Worm (Caenorhabditis elegans) whole organism, early embryonic: ENCODE data around the gene W08A12.2.

Source experiments
- B0310.2 ChIP-seq: sonication (generic microtip); optimal IDR thresholded peaks from 2 replicates; lab custom pipeline; 2016; ENCODE audit warnings: mild to moderate bottlenecking, missing genetic modification characterization, missing compliant biosample characterization
- aly-1 ChIP-seq: sonication (generic microtip); optimal IDR thresholded peaks from 2 replicates; lab custom pipeline; 2016; ENCODE audit warnings: missing genetic modification characterization, missing compliant biosample characterization
- ama-1 ChIP-seq: fragments of 150-350 bp; optimal IDR thresholded peaks from 2 replicates; lab custom pipeline; 2014
- ceh-13 ChIP-seq: fragments of 200-800 bp; sonication (Bioruptor generic); optimal IDR thresholded peaks from 2 replicates; lab custom pipeline; 2018; ENCODE audit warnings: mild to moderate bottlenecking, missing genetic modification characterization, missing compliant biosample characterization
- ceh-36 ChIP-seq: sonication (generic microtip); optimal IDR thresholded peaks from 2 replicates; lab custom pipeline; 2016; ENCODE audit warnings: missing genetic modification characterization, inconsistent platforms, missing compliant biosample characterization
- ets-7 ChIP-seq: sonication (generic microtip); optimal IDR thresholded peaks from 2 replicates; lab custom pipeline; 2016; ENCODE audit warnings: missing genotype, missing genetic modification characterization, missing compliant biosample characterization
- flt-1 ChIP-seq: fragments of 200-800 bp; sonication (Bioruptor generic); IDR thresholded peaks from 2 replicates; pipeline ENCODE4 v1.3.6; 2022; ENCODE audit warnings: missing genetic modification characterization, missing compliant biosample characterization
- hmbx-1 ChIP-seq: sonication (generic microtip); optimal IDR thresholded peaks from 2 replicates; lab custom pipeline; 2016; ENCODE audit warnings: mild to moderate bottlenecking, missing genetic modification characterization, missing compliant biosample characterization
- hmg-4 ChIP-seq: fragments of 200-800 bp; sonication (Bioruptor generic); optimal IDR thresholded peaks from 2 replicates; lab custom pipeline; 2018; ENCODE audit warnings: mild to moderate bottlenecking, missing genetic modification characterization, missing compliant biosample characterization
- pes-1 ChIP-seq: fragments of 200-800 bp; sonication (Bioruptor generic); IDR thresholded peaks from 2 replicates; pipeline ENCODE4 v1.3.6; 2022; ENCODE audit warnings: missing genetic modification reagents, missing genetic modification characterization, missing compliant biosample characterization
- scrt-1 ChIP-seq: fragments of 200-800 bp; sonication (Bioruptor generic); IDR thresholded peaks from 2 replicates; pipeline ENCODE4 v1.3.6; 2022; ENCODE audit warnings: missing genetic modification characterization, missing compliant biosample characterization
- sea-1 ChIP-seq: fragments of 200-800 bp; sonication (Bioruptor generic); conservative IDR thresholded peaks from 2 replicates; pipeline ENCODE4 v1.3.6; 2022; ENCODE audit warnings: missing genetic modification characterization, missing compliant biosample characterization
- tbx-37 ChIP-seq: fragments of 200-800 bp; sonication (Bioruptor generic); conservative IDR thresholded peaks from 2 replicates; pipeline ENCODE4 v1.3.6; 2022; ENCODE audit warnings: missing genetic modification reagents, missing genetic modification characterization, missing compliant biosample characterization
- tra-4 ChIP-seq: sonication (generic microtip); optimal IDR thresholded peaks from 2 replicates; lab custom pipeline; 2017; ENCODE audit warnings: missing genetic modification characterization, missing compliant biosample characterization

DNA sequence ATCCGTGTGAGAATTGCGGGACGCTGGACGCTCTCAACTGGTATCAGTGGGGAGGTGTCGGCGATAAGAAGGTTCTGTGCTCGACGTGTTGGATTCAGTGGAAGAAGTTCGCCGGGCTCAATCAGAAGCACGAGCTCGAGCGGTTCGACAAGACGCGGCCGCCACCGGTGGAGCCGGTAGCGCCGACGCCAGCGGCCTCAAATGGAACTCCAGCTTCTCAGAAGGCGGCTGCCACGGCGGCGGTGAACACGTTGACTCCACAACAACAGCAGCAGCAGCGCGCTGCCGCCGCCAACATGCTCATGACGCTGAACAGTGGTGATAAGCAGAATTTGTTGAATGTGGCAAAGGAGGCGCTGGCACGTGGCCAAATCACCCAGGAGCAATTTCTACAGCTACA is 21.2 kb upstream of the W08A12.2 start:
- no peak for TF ChIP-seq tra-4 (tag; lab: Kevin White, UChicago)
- TF ChIP-seq pes-1 (GFP tag; lab: Robert Waterston, UW) = no peak
- TF ChIP-seq flt-1 (GFP tag; lab: Robert Waterston, UW) = no peak
- no peak for TF ChIP-seq ama-1 (lab: Kevin White, UChicago)
- TF ChIP-seq ets-7 = no peak
- no peak for TF ChIP-seq ceh-13 (GFP tag; lab: Kevin White, UChicago)
- no peak for TF ChIP-seq hmbx-1 (tag; lab: Kevin White, UChicago)
- no peak for TF ChIP-seq aly-1 (tag; lab: Kevin White, UChicago)
- no peak for TF ChIP-seq ceh-36 (tag; lab: Kevin White, UChicago)
- TF ChIP-seq hmg-4 (GFP tag; lab: Kevin White, UChicago) = no peak
- no peak for TF ChIP-seq tbx-37
- no peak for TF ChIP-seq B0310.2 (tag; lab: Kevin White, UChicago)
- TF ChIP-seq scrt-1 (GFP tag; lab: Robert Waterston, UW) = no peak
- TF ChIP-seq sea-1 (GFP tag; lab: Robert Waterston, UW) = no peak
